Fruit fly (Drosophila melanogaster) whole organism, embryonic: ENCODE data around the gene form3.

Experiments
- ATbp ChIP-seq: fragments of 200-800 bp; sonication (Bioruptor generic); optimal IDR thresholded peaks from 2 replicates; lab custom pipeline; 2017; ENCODE audit warnings: missing biosample characterization, mild to moderate bottlenecking, missing genetic modification characterization, missing genetic modification reagents
- Bteb2 ChIP-seq: fragments of 200-800 bp; sonication (Bioruptor generic); optimal IDR thresholded peaks from 2 replicates; lab custom pipeline; 2016; ENCODE audit warnings: missing biosample characterization, missing genetic modification characterization
- CG1024 ChIP-seq: fragments of 200-800 bp; sonication (Bioruptor generic); IDR thresholded peaks from 2 replicates; pipeline ENCODE4 v1.3.6; 2022; ENCODE audit warnings: missing biosample characterization, missing genetic modification characterization
- CG11093 ChIP-seq: fragments of 200-800 bp; sonication (Bioruptor generic); IDR thresholded peaks from 3 replicates; pipeline ENCODE4 v1.3.6; 2022; ENCODE audit warnings: missing biosample characterization, missing genetic modification characterization
- CG12299 ChIP-seq: fragments of 200-800 bp; sonication (Bioruptor generic); optimal IDR thresholded peaks from 2 replicates; lab custom pipeline; 2018; ENCODE audit warnings: missing biosample characterization, mild to moderate bottlenecking, missing genetic modification characterization
- CG12391 ChIP-seq: fragments of 200-800 bp; sonication (Bioruptor generic); optimal IDR thresholded peaks from 3 replicates; lab custom pipeline; 2018; ENCODE audit warnings: missing biosample characterization, mild to moderate bottlenecking, missing genetic modification characterization, moderate library complexity
- CG13624 ChIP-seq: fragments of 200-800 bp; sonication (Bioruptor generic); optimal IDR thresholded peaks from 2 replicates; lab custom pipeline; 2016; ENCODE audit warnings: missing biosample characterization, missing genetic modification characterization
- CG13894 ChIP-seq: fragments of 200-800 bp; sonication (Bioruptor generic); optimal IDR thresholded peaks from 3 replicates; lab custom pipeline; 2018; ENCODE audit warnings: missing biosample characterization, mild to moderate bottlenecking, missing genetic modification characterization, moderate library complexity
- CG15601 ChIP-seq: fragments of 200-800 bp; sonication (Bioruptor generic); optimal IDR thresholded peaks from 3 replicates; lab custom pipeline; 2019; ENCODE audit warnings: missing biosample characterization, mild to moderate bottlenecking, missing genetic modification characterization, moderate library complexity
- CG17328 ChIP-seq: fragments of 200-800 bp; sonication (Bioruptor generic); IDR thresholded peaks from 2 replicates; pipeline ENCODE4 v1.3.6; 2022; ENCODE audit warnings: missing biosample characterization, missing genetic modification characterization
- CG17359 ChIP-seq: fragments of 200-800 bp; sonication (Bioruptor generic); optimal IDR thresholded peaks from 3 replicates; lab custom pipeline; 2018; ENCODE audit warnings: missing biosample characterization, mild to moderate bottlenecking, missing genetic modification characterization, moderate library complexity
- CG17829 ChIP-seq: fragments of 200-800 bp; optimal IDR thresholded peaks from 2 replicates; lab custom pipeline; 2019; ENCODE audit warnings: missing biosample characterization, mild to moderate bottlenecking, missing genetic modification characterization, moderate library complexity
- CG18764 ChIP-seq: fragments of 200-800 bp; sonication (Bioruptor generic); optimal IDR thresholded peaks from 3 replicates; lab custom pipeline; 2016; ENCODE audit warnings: missing biosample characterization, missing genetic modification characterization
- CG2889 ChIP-seq: fragments of 200-800 bp; sonication (Bioruptor generic); IDR thresholded peaks from 3 replicates; pipeline ENCODE4 v1.3.6; 2022; ENCODE audit warnings: missing biosample characterization, missing genetic modification characterization
- CG4617 ChIP-seq: fragments of 200-800 bp; sonication (Bioruptor generic); optimal IDR thresholded peaks from 3 replicates; lab custom pipeline; 2016; ENCODE audit warnings: missing biosample characterization, missing genetic modification characterization, borderline replicate concordance
- CG7271 ChIP-seq: fragments of 200-800 bp; sonication (Bioruptor generic); optimal IDR thresholded peaks from 2 replicates; lab custom pipeline; 2018; ENCODE audit warnings: missing biosample characterization, mild to moderate bottlenecking, missing genetic modification characterization, moderate library complexity
- CG7556 ChIP-seq: fragments of 200-800 bp; sonication (Bioruptor generic); optimal IDR thresholded peaks from 2 replicates; lab custom pipeline; 2017; ENCODE audit warnings: missing biosample characterization, mild to moderate bottlenecking, missing genetic modification characterization
- CG8944 ChIP-seq: fragments of 200-800 bp; sonication (Bioruptor generic); optimal IDR thresholded peaks from 3 replicates; lab custom pipeline; 2016; ENCODE audit warnings: missing biosample characterization, missing genetic modification characterization
- Dek ChIP-seq: fragments of 200-800 bp; sonication (Bioruptor generic); optimal IDR thresholded peaks from 3 replicates; lab custom pipeline; 2019; ENCODE audit warnings: missing biosample characterization, mild to moderate bottlenecking, missing genetic modification characterization, moderate library complexity
- Drgx ChIP-seq: fragments of 200-800 bp; sonication (Bioruptor generic); IDR thresholded peaks from 2 replicates; pipeline ENCODE4 v1.3.6; 2022; ENCODE audit warnings: missing biosample characterization, missing genetic modification characterization
- Eip74EF ChIP-seq, 2 experiments: fragments of 200-800 bp in 1 of 2; fragments of >200 bp in 1 of 2; sonication (Bioruptor generic) in 1 of 2; optimal IDR thresholded peaks; 2 replicates each; lab custom pipeline; 2017 to 2019; ENCODE audit warnings: missing biosample characterization in 2 of 2, missing genetic modification characterization in 2 of 2, mild to moderate bottlenecking in 1 of 2, moderate library complexity in 1 of 2
- HLH4C ChIP-seq: fragments of 200-800 bp; sonication (Bioruptor generic); IDR thresholded peaks from 3 replicates; pipeline ENCODE4 v1.3.6; 2022; ENCODE audit warnings: missing biosample characterization, missing genetic modification characterization; ENCODE audit not compliant: partially characterized antibody
- Rx ChIP-seq: fragments of 200-800 bp; sonication (Bioruptor generic); IDR thresholded peaks from 2 replicates; pipeline ENCODE4 v1.3.6; 2022; ENCODE audit warnings: missing biosample characterization, missing genetic modification characterization
- Trl ChIP-seq, 3 experiments: fragments of >200 bp in 2 of 3; fragments of 200-800 bp in 1 of 3; sonication (Bioruptor generic) in 1 of 3; optimal IDR thresholded peaks; 2 replicates in 1 of 3; 3 replicates in 2 of 3; lab custom pipeline; 2016 to 2017; ENCODE audit warnings: missing biosample characterization in 1 of 3, missing genetic modification characterization in 1 of 3
- ara ChIP-seq: fragments of 200-800 bp; sonication (Bioruptor generic); IDR thresholded peaks from 2 replicates; pipeline ENCODE4 v1.3.6; 2022; ENCODE audit warnings: missing biosample characterization, missing genetic modification characterization
- az2 ChIP-seq: fragments of 200-800 bp; sonication (Bioruptor generic); optimal IDR thresholded peaks from 3 replicates; lab custom pipeline; 2016; ENCODE audit warnings: missing biosample characterization, missing genetic modification characterization
- bigmax ChIP-seq: fragments of 200-800 bp; sonication (Bioruptor generic); optimal IDR thresholded peaks from 2 replicates; lab custom pipeline; 2018; ENCODE audit warnings: missing biosample characterization, mild to moderate bottlenecking, missing genetic modification characterization
- bsh ChIP-seq, 2 experiments: fragments of 200-800 bp; sonication (Bioruptor generic); optimal IDR thresholded peaks; 2 replicates each; lab custom pipeline; 2017 to 2018; ENCODE audit warnings: mild to moderate bottlenecking in 2 of 2, missing biosample characterization in 2 of 2, missing genetic modification characterization in 2 of 2, moderate library complexity in 1 of 2
- cg ChIP-seq: fragments of 200-800 bp; sonication (Bioruptor generic); optimal IDR thresholded peaks from 3 replicates; lab custom pipeline; 2019; ENCODE audit warnings: missing biosample characterization, mild to moderate bottlenecking, missing genetic modification characterization, moderate library complexity
- chinmo ChIP-seq: fragments of 200-800 bp; sonication (Bioruptor generic); IDR thresholded peaks from 4 replicates; pipeline ENCODE4 v1.3.6; 2022; ENCODE audit warnings: missing biosample characterization, missing genetic modification characterization; ENCODE audit not compliant: partially characterized antibody
- ci ChIP-seq: fragments of 200-800 bp; sonication (Bioruptor generic); IDR thresholded peaks from 3 replicates; pipeline ENCODE4 v1.3.6; 2022; ENCODE audit warnings: missing biosample characterization, missing genetic modification characterization
- dmrt11E ChIP-seq: fragments of 200-800 bp; sonication (Bioruptor generic); optimal IDR thresholded peaks from 3 replicates; lab custom pipeline; 2018; ENCODE audit warnings: missing biosample characterization, mild to moderate bottlenecking, missing genetic modification characterization, moderate library complexity
- hkb ChIP-seq, 2 experiments: fragments of 200-800 bp in 1 of 2; fragments of >200 bp in 1 of 2; sonication (Bioruptor generic) in 1 of 2; IDR thresholded peaks in 1 of 2; optimal IDR thresholded peaks in 1 of 2; 2 replicates each; pipeline versions ENCODE4 v1.3.6 to Lab custom; 2017 to 2022; ENCODE audit warnings: missing biosample characterization in 1 of 2, missing genetic modification characterization in 1 of 2
- kah ChIP-seq: fragments of 200-800 bp; sonication (Bioruptor generic); optimal IDR thresholded peaks from 2 replicates; lab custom pipeline; 2018; ENCODE audit warnings: missing biosample characterization, mild to moderate bottlenecking, missing genetic modification characterization
- mirr ChIP-seq: fragments of 200-800 bp; sonication (Bioruptor generic); optimal IDR thresholded peaks from 3 replicates; lab custom pipeline; 2018; ENCODE audit warnings: missing biosample characterization, mild to moderate bottlenecking, missing genetic modification characterization
- oc ChIP-seq: fragments of 200-800 bp; sonication (Bioruptor generic); optimal IDR thresholded peaks from 2 replicates; lab custom pipeline; 2018; ENCODE audit warnings: missing biosample characterization, mild to moderate bottlenecking, missing genetic modification characterization, moderate library complexity
- pnt ChIP-seq: fragments of 200-800 bp; sonication (Bioruptor generic); optimal IDR thresholded peaks from 3 replicates; lab custom pipeline; 2016; ENCODE audit warnings: missing biosample characterization, missing genetic modification characterization
- row ChIP-seq: fragments of 200-800 bp; sonication (Bioruptor generic); IDR thresholded peaks from 3 replicates; pipeline ENCODE4 v1.3.6; 2022; ENCODE audit warnings: missing biosample characterization, missing genetic modification characterization
- schlank ChIP-seq: fragments of 200-800 bp; sonication (Bioruptor generic); optimal IDR thresholded peaks from 2 replicates; lab custom pipeline; 2018; ENCODE audit warnings: missing biosample characterization, mild to moderate bottlenecking, missing genetic modification characterization
- sens ChIP-seq: fragments of 200-800 bp; sonication (Bioruptor generic); peaks from one replicate; lab custom pipeline; 2016; ENCODE audit warnings: missing biosample characterization, missing genetic modification characterization
- stwl ChIP-seq: fragments of 200-800 bp; sonication (Bioruptor generic); optimal IDR thresholded peaks from 3 replicates; lab custom pipeline; 2018; ENCODE audit warnings: missing biosample characterization, mild to moderate bottlenecking, missing genetic modification characterization, moderate library complexity
- ttk ChIP-seq: fragments of 200-800 bp; sonication (Bioruptor generic); IDR thresholded peaks from 2 replicates; pipeline ENCODE4 v2.1.2; 2022; ENCODE audit warnings: missing biosample characterization, missing genetic modification characterization
- twi ChIP-seq: fragments of 200-800 bp; optimal IDR thresholded peaks from 2 replicates; lab custom pipeline; 2019; ENCODE audit warnings: missing biosample characterization, mild to moderate bottlenecking, missing genetic modification characterization, moderate library complexity
- unpg ChIP-seq: fragments of 200-800 bp; sonication (Bioruptor generic); optimal IDR thresholded peaks from 3 replicates; lab custom pipeline; 2018; ENCODE audit warnings: missing biosample characterization, mild to moderate bottlenecking, missing genetic modification characterization, moderate library complexity
- z ChIP-seq: fragments of 200-800 bp; sonication (Bioruptor generic); IDR thresholded peaks from 3 replicates; pipeline ENCODE4 v1.3.6; 2022; ENCODE audit warnings: missing biosample characterization, missing genetic modification characterization

The form3 gene

dm6 chr3L:7143283-7143682 is 48.7 kb downstream of the form3 start:
- TF ChIP-seq hkb (optimal IDR thresholded peaks at IDR 0.05; lab: Kevin White, UChicago) = no peak
- TF ChIP-seq hkb (GFP tag; IDR thresholded peaks at IDR 0.05; lab: Robert Waterston, UW) = no peak
- TF ChIP-seq z (GFP tag; lab: Robert Waterston, UW) = peak; percentile 6; the same call in 1 of the 3 replicates
- peak; percentile 40 for TF ChIP-seq stwl

- no peak for TF ChIP-seq CG1024 (GFP tag; lab: Robert Waterston, UW)
- peak; percentile 56; the same call in 1 of the 2 replicates for TF ChIP-seq Drgx (GFP tag; lab: Robert Waterston, UW)
- peak; percentile 63 for TF ChIP-seq sens
- TF ChIP-seq, all 482 proteins: peak for 2
Observed at dm6 chr3L:7147796-7148195, 53.2 kb downstream of the form3 start.

DNA sequence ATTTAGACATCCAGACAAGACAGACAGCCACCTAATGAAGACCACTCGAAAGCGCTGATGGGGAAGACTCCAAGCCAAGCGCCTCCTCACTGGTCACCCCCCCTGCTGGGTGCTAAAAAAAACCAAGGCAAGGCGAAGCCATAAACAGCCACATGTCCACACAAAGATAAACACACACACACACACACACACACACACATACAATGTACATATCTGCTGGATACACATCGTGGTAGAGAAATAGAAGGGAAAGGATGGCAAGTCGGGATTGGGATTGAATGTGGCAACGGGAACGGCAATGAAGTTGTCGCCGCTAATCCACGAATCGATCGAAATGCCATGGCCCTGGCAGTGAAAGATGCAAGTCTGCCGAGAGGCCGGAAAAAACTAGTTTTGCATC is 54.8 kb downstream of the form3 start:
- TF ChIP-seq CG2889 (GFP tag; lab: Robert Waterston, UW) (no peak), CG8944 (GFP tag; lab: Kevin White, UChicago) (no peak), twi (tag; lab: Kevin White, UChicago) (peak; percentile 22), unpg (GFP tag; lab: Kevin White, UChicago) (no peak), CG12299 (no peak), ci (no peak), ttk (GFP tag; lab: Robert Waterston, UW) (no peak), kah (GFP tag; lab: Kevin White, UChicago) (no peak), ATbp (GFP tag; lab: Kevin White, UChicago) (no peak), chinmo (GFP tag; lab: Robert Waterston, UW) (0 out of 4 replicates have a peak, but pooled peaks have one; percentile 18), Dek (tag; lab: Kevin White, UChicago) (no peak), bigmax (GFP tag; lab: Kevin White, UChicago) (no peak), CG4617 (no peak), cg (GFP tag; lab: Kevin White, UChicago) (peak; percentile 64), oc (tag; lab: Kevin White, UChicago) (peak; percentile 24), mirr (GFP tag; lab: Kevin White, UChicago) (no peak), Rx (GFP tag; lab: Robert Waterston, UW) (no peak), CG13894 (no peak), HLH4C (GFP tag; lab: Robert Waterston, UW) (0 out of 3 replicates have a peak, but pooled peaks have one; percentile 26), CG13624 (GFP tag; lab: Kevin White, UChicago) (no peak), CG7556 (GFP tag; lab: Kevin White, UChicago) (no peak), CG12391 (tag; lab: Kevin White, UChicago) (no peak)

DNA sequence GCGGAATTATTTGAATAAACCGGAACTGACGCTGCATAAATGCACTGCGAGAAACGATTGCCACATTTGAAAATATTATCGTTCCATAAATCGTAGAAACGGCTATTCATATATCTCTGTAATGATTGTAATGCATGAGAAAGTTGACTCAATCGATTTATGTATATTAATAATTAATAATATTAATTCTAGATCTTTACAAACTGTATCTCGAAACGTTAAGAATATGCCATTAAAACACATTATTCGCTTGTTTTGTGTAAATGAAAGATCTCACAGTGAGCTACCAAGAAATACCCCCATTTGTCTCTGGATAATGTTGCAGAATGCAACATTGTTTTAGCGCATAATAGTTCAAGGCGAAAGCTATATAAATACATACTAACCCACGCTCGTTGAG is 55.2 kb downstream of the form3 start:
- TF ChIP-seq CG11093 (GFP tag; lab: Robert Waterston, UW) = no peak
- TF ChIP-seq cg (GFP tag; lab: Kevin White, UChicago) = no peak
- TF ChIP-seq CG7271 (tag; lab: Kevin White, UChicago) = no peak
- TF ChIP-seq CG17829 (tag; lab: Kevin White, UChicago) = peak; percentile 4
- no peak for TF ChIP-seq CG13624 (GFP tag; lab: Kevin White, UChicago)
- peak; percentile 12 for TF ChIP-seq az2 (GFP tag; lab: Kevin White, UChicago)
- 0 out of 2 replicates have a peak, but pooled peaks have one; percentile 7 for TF ChIP-seq CG17328 (GFP tag; lab: Robert Waterston, UW)
- no peak for TF ChIP-seq bigmax (GFP tag; lab: Kevin White, UChicago)
- no peak for TF ChIP-seq ara
- TF ChIP-seq pnt (GFP tag; lab: Kevin White, UChicago) = no peak
- no peak for TF ChIP-seq schlank (tag; lab: Kevin White, UChicago)
- TF ChIP-seq Trl (optimal IDR thresholded peaks at IDR 0.05; lab: Kevin White, UChicago) = no peak
- TF ChIP-seq Trl (GFP tag; optimal IDR thresholded peaks at IDR 0.05; lab: Kevin White, UChicago) = no peak
- TF ChIP-seq row (GFP tag; lab: Robert Waterston, UW) = peak; percentile 25; the same call in 1 of the 3 replicates
- peak; percentile 47 for TF ChIP-seq dmrt11E (tag; lab: Kevin White, UChicago)
- TF ChIP-seq bsh (GFP tag; optimal IDR thresholded peaks at IDR 0.05; lab: Kevin White, UChicago) = peak; percentile 50 to 76
- TF ChIP-seq CG15601 (tag; lab: Kevin White, UChicago) = peak; percentile 26
- peak in 1 of 2 experiments; percentile 17 for TF ChIP-seq Eip74EF (GFP tag; optimal IDR thresholded peaks at IDR 0.05; lab: Kevin White, UChicago)
- TF ChIP-seq CG17359 (tag; lab: Kevin White, UChicago) = peak; percentile 22
- no peak for TF ChIP-seq Bteb2 (GFP tag; lab: Kevin White, UChicago)
- TF ChIP-seq CG18764 (GFP tag; lab: Kevin White, UChicago) = no peak
